Worm (Caenorhabditis elegans) whole organism, L2 larva: ENCODE results near the gene Y59H11AR.10.

ENCODE experiments used
- C34F6.9 ChIP-seq: fragments of 150-350 bp; optimal IDR thresholded peaks from 2 replicates; lab custom pipeline; 2014; ENCODE audit warnings: missing biosample characterization, missing genetic modification characterization
- F13H6.1 ChIP-seq: sonication (generic microtip); optimal IDR thresholded peaks from 2 replicates; lab custom pipeline; 2016; ENCODE audit warnings: missing genetic modification characterization, missing compliant biosample characterization
- R02D3.7 ChIP-seq: fragments of 150-350 bp; optimal IDR thresholded peaks from 2 replicates; lab custom pipeline; 2014; ENCODE audit warnings: missing biosample characterization, missing genetic modification characterization
- alr-1 ChIP-seq: fragments of 150-350 bp; optimal IDR thresholded peaks from 2 replicates; lab custom pipeline; 2014; ENCODE audit warnings: missing biosample characterization, missing genetic modification characterization
- ceh-16 ChIP-seq: fragments of 150-350 bp; optimal IDR thresholded peaks from 2 replicates; lab custom pipeline; 2014; ENCODE audit warnings: missing biosample characterization, missing genetic modification characterization
- ceh-82 ChIP-seq: fragments of 150-350 bp; optimal IDR thresholded peaks from 2 replicates; lab custom pipeline; 2014; ENCODE audit warnings: missing biosample characterization, missing genetic modification characterization
- crh-2 ChIP-seq: sonication (generic microtip); optimal IDR thresholded peaks from 2 replicates; lab custom pipeline; 2017; ENCODE audit warnings: missing biosample characterization, missing genetic modification characterization
- egl-27 ChIP-seq: sonication (generic microtip); optimal IDR thresholded peaks from 3 replicates; lab custom pipeline; 2017; ENCODE audit warnings: missing biosample characterization, missing genetic modification reagents, missing genetic modification characterization
- elt-1 ChIP-seq: fragments of 150-350 bp; optimal IDR thresholded peaks from 2 replicates; lab custom pipeline; 2014; ENCODE audit warnings: missing biosample characterization, missing genetic modification characterization
- fos-1 ChIP-seq: fragments of 150-350 bp; optimal IDR thresholded peaks from 2 replicates; lab custom pipeline; 2014; ENCODE audit warnings: missing biosample characterization, missing genetic modification characterization
- gmeb-1 ChIP-seq: fragments of 150-350 bp; optimal IDR thresholded peaks from 2 replicates; lab custom pipeline; 2014; ENCODE audit warnings: missing biosample characterization, missing genetic modification characterization
- lin-11 ChIP-seq: fragments of 150-350 bp; sonication (generic microtip); optimal IDR thresholded peaks from 2 replicates; lab custom pipeline; 2014; ENCODE audit warnings: missing biosample characterization, missing genetic modification characterization, inconsistent platforms, mixed read lengths
- lin-39 ChIP-seq: fragments of 150-350 bp; optimal IDR thresholded peaks from 2 replicates; lab custom pipeline; 2014; ENCODE audit warnings: missing biosample characterization, missing genetic modification reagents, missing genetic modification characterization
- lsy-2 ChIP-seq, 2 experiments: fragments of 150-350 bp in 1 of 2; sonication (generic microtip) in 1 of 2; optimal IDR thresholded peaks; 2 replicates each; lab custom pipeline; 2014 to 2017; ENCODE audit warnings: missing biosample characterization in 2 of 2, missing genetic modification characterization in 2 of 2
- mab-5 ChIP-seq: fragments of 150-350 bp; optimal IDR thresholded peaks from 2 replicates; lab custom pipeline; 2014; ENCODE audit warnings: missing biosample characterization, missing genetic modification characterization
- mbf-1 ChIP-seq: sonication (generic microtip); optimal IDR thresholded peaks from 2 replicates; lab custom pipeline; 2017; ENCODE audit warnings: missing biosample characterization, missing genetic modification characterization
- nhr-11 ChIP-seq: fragments of 150-350 bp; optimal IDR thresholded peaks from 2 replicates; lab custom pipeline; 2014; ENCODE audit warnings: missing biosample characterization, missing genetic modification characterization
- nhr-12 ChIP-seq: fragments of 150-350 bp; optimal IDR thresholded peaks from 2 replicates; lab custom pipeline; 2014; ENCODE audit warnings: missing biosample characterization, missing genetic modification characterization
- nhr-129 ChIP-seq: fragments of 150-350 bp; optimal IDR thresholded peaks from 2 replicates; lab custom pipeline; 2014; ENCODE audit warnings: missing biosample characterization, missing genetic modification characterization
- nhr-21 ChIP-seq: fragments of 150-350 bp; optimal IDR thresholded peaks from 2 replicates; lab custom pipeline; 2014; ENCODE audit warnings: missing biosample characterization, missing genetic modification characterization
- nhr-23 ChIP-seq: fragments of 150-350 bp; optimal IDR thresholded peaks from 2 replicates; lab custom pipeline; 2014; ENCODE audit warnings: missing biosample characterization, missing genetic modification reagents, missing genetic modification characterization
- nhr-237 ChIP-seq: fragments of 150-350 bp; optimal IDR thresholded peaks from 2 replicates; lab custom pipeline; 2014; ENCODE audit warnings: missing biosample characterization, missing genetic modification characterization
- nhr-25 ChIP-seq: fragments of 150-350 bp; sonication (generic microtip); optimal IDR thresholded peaks from 3 replicates; lab custom pipeline; 2014; ENCODE audit warnings: missing biosample characterization, missing genetic modification characterization
- nhr-6 ChIP-seq: fragments of 150-350 bp; optimal IDR thresholded peaks from 2 replicates; lab custom pipeline; 2014; ENCODE audit warnings: missing biosample characterization, missing genetic modification characterization
- sem-4 ChIP-seq: fragments of 150-350 bp; optimal IDR thresholded peaks from 2 replicates; lab custom pipeline; 2014; ENCODE audit warnings: missing biosample characterization, missing genetic modification reagents, missing genetic modification characterization
- skn-1 ChIP-seq: sonication (generic microtip); optimal IDR thresholded peaks from 2 replicates; lab custom pipeline; 2017; ENCODE audit warnings: missing biosample characterization, missing genetic modification characterization
- sma-9 ChIP-seq, 2 experiments: fragments of 150-350 bp in 1 of 2; sonication (generic microtip) in 1 of 2; optimal IDR thresholded peaks; 2 replicates each; lab custom pipeline; 2014 to 2016; ENCODE audit warnings: missing genetic modification characterization in 2 of 2, mild to moderate bottlenecking in 1 of 2, missing biosample characterization in 1 of 2, missing compliant biosample characterization in 1 of 2, missing genetic modification reagents in 1 of 2, moderate library complexity in 1 of 2
- snpc-4 ChIP-seq: fragments of 150-350 bp; optimal IDR thresholded peaks from 2 replicates; lab custom pipeline; 2014; ENCODE audit warnings: missing biosample characterization, missing genetic modification characterization
- unc-39 ChIP-seq: fragments of 150-350 bp; optimal IDR thresholded peaks from 2 replicates; lab custom pipeline; 2014; ENCODE audit warnings: missing biosample characterization, missing genetic modification characterization
- unc-55 ChIP-seq: fragments of 150-350 bp; sonication (generic microtip); optimal IDR thresholded peaks from 3 replicates; lab custom pipeline; 2014; ENCODE audit warnings: missing biosample characterization, missing genetic modification reagents, missing genetic modification characterization
- unc-62 ChIP-seq: fragments of 150-350 bp; optimal IDR thresholded peaks from 2 replicates; lab custom pipeline; 2014; ENCODE audit warnings: missing biosample characterization, missing genetic modification reagents, missing genetic modification characterization
- ztf-1 ChIP-seq: fragments of 200-800 bp; sonication (Bioruptor generic); conservative IDR thresholded peaks from 2 replicates; pipeline ENCODE4 v1.3.6; 2022; ENCODE audit warnings: missing genetic modification characterization, missing compliant biosample characterization
- ztf-11 ChIP-seq: sonication (generic microtip); optimal IDR thresholded peaks from 2 replicates; lab custom pipeline; 2017; ENCODE audit warnings: missing biosample characterization, missing genetic modification characterization

Gene Y59H11AR.10

DNA sequence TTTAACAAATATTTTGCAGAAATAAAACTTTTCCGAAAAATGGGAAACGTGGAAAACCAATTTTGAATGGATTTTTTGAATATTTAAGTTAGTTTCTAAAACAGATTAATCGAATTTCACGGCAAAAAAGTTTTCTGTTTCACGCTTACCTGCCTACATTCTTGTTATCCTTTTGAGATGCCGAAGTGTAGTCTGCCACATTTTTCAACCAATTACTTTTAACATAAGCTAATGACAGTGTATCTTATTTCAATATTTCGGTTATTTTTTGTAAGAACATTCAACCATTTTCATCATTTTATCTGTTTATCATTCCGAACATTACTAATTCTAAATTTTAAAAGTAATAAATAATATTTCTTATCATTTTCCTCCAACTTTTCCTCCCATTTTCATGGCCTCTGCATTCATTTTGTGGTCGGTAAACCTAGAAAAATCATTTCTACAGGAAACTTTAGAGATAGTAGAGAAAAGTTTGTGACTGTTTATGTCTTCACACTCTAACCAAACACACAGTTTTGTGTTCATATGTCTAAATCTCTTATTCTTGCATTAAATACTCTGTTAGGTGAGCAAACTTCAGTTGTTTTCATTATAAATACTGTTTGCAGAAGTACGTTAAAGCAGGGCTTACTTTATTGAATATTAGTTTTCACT lies 9.0 kb downstream of the Y59H11AR.10 start, which contains the start of the genes F42A9.17 and cyp-33E2:
Gene F42A9.17, minus strand, starts transcription at position 51 of the 657 bp plus-strand sequence.
Gene cyp-33E2, plus strand, starts transcription at position 449 of the 657 bp plus-strand sequence.
- TF ChIP-seq lin-39 (tag; lab: Kevin White, UChicago), result no peak
- peak; percentile 12 for TF ChIP-seq sma-9 (GFP tag; optimal IDR thresholded peaks at IDR 0.05; lab: Kevin White, UChicago)
- TF ChIP-seq sma-9 (tag; optimal IDR thresholded peaks at IDR 0.05; lab: Kevin White, UChicago), result no peak
- no peak for TF ChIP-seq ceh-82
- TF ChIP-seq nhr-129 (tag; lab: Kevin White, UChicago), result no peak
- no peak for TF ChIP-seq ztf-11
- TF ChIP-seq nhr-237 (tag; lab: Kevin White, UChicago), result no peak
- no peak for TF ChIP-seq ztf-1 (GFP tag; lab: Robert Waterston, UW)
- no peak for TF ChIP-seq nhr-12 (tag; lab: Kevin White, UChicago)
- TF ChIP-seq C34F6.9 (tag; lab: Kevin White, UChicago), result no peak
- peak; percentile 21 for TF ChIP-seq gmeb-1 (tag; lab: Kevin White, UChicago)
- peak; percentile 93 for TF ChIP-seq fos-1
- no peak for TF ChIP-seq elt-1 (tag; lab: Kevin White, UChicago)
- TF ChIP-seq crh-2 (tag; lab: Kevin White, UChicago), result peak; percentile 35
- no peak for TF ChIP-seq unc-39 (tag; lab: Kevin White, UChicago)
- no peak for TF ChIP-seq nhr-25 (tag; lab: Kevin White, UChicago)
- no peak for TF ChIP-seq nhr-6 (tag; lab: Kevin White, UChicago)
- no peak for TF ChIP-seq snpc-4 (tag; lab: Kevin White, UChicago)
- no peak for TF ChIP-seq nhr-23 (tag; lab: Kevin White, UChicago)
- no peak for TF ChIP-seq mbf-1 (tag; lab: Kevin White, UChicago)
- TF ChIP-seq nhr-21 (tag; lab: Kevin White, UChicago), result no peak
- TF ChIP-seq skn-1 (tag; lab: Kevin White, UChicago), result no peak
- TF ChIP-seq, all 48 proteins: peak for 4

DNA sequence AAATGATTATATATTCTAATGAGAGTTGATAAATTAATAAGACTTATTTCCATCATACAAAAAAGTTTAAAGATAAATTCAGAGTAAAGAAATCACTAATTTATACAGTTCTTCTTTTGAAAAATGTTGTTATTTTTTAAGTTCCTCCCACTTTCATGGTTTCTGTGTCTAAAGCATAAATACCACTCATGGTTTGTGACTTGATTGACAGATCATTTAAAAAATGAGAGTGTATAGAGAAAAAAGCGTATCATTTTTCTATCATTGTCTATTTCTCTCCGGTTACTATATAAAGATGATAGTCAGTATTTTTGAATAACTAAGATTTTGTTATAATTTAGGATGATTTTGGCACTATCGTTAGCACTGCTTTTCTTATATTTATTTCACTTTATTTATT lies 11.7 kb downstream of the Y59H11AR.10 start, which contains the start of gene cyp-33E3:
Gene cyp-33E3, plus strand, starts transcription at position 316 of the 400 bp plus-strand sequence.
- TF ChIP-seq gmeb-1 (tag; lab: Kevin White, UChicago), result no peak
- peak; percentile 40 for TF ChIP-seq fos-1
- TF ChIP-seq unc-62, result no peak

DNA sequence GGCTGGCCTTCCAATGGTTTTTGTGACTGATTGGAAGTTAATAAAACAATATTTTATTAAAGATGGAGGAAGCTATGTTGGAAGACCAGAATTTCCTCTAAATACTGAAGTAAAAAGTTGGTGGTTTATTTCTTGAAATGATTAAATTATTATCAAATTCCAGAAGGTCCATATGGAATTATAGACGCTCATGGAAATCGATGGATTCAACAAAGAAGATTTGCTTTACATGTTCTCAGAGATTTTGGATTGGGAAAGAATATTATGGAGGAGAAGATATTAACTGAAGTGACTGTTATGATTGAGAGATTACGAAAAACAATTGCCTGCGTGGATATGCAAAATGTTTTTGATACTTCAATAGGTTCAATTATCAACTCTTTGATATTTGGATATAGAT lies 12.3 kb downstream of the Y59H11AR.10 start:
- TF ChIP-seq egl-27 (tag; lab: Kevin White, UChicago) (no peak), ceh-16 (tag; lab: Kevin White, UChicago) (no peak), nhr-237 (tag; lab: Kevin White, UChicago) (no peak), nhr-11 (tag; lab: Kevin White, UChicago) (no peak), ceh-82 (no peak), F13H6.1 (tag; lab: Kevin White, UChicago) (no peak), lin-11 (tag; lab: Kevin White, UChicago) (no peak), alr-1 (tag; lab: Kevin White, UChicago) (no peak), nhr-6 (tag; lab: Kevin White, UChicago) (no peak), mbf-1 (tag; lab: Kevin White, UChicago) (no peak), R02D3.7 (tag; lab: Kevin White, UChicago) (no peak), unc-55 (GFP tag; lab: Kevin White, UChicago) (no peak), unc-62 (no peak), mab-5 (no peak), sem-4 (tag; lab: Kevin White, UChicago) (no peak)

DNA sequence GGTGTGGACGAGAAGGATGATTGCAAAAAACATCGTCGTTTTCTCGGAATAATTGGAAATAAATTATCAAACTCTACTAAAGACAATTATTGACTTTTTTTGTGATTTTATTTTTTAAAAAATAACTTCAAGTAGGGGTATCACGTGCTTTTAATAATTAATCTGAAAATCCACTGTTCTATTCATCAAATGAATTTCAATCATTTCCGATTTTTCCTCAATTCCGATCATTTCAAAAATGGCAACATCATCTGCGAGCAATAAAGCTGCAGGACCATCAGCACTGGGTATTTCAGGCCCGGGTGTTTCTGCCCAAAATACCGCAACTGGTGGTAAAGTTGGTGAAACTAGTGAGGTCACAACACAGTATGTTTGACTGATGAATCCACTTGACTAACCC lies 14.1 kb downstream of the Y59H11AR.10 start, which contains the start of the genes F42A9.7 and F42A9.3:
Gene F42A9.7, minus strand, starts transcription at position 101 of the 400 bp plus-strand sequence.
Gene F42A9.3, plus strand, starts transcription at position 214 of the 400 bp plus-strand sequence.
- TF ChIP-seq ceh-82 (no peak), lsy-2 (tag; optimal IDR thresholded peaks at IDR 0.05; lab: Kevin White, UChicago) (no peak), unc-62 (no peak)

DNA sequence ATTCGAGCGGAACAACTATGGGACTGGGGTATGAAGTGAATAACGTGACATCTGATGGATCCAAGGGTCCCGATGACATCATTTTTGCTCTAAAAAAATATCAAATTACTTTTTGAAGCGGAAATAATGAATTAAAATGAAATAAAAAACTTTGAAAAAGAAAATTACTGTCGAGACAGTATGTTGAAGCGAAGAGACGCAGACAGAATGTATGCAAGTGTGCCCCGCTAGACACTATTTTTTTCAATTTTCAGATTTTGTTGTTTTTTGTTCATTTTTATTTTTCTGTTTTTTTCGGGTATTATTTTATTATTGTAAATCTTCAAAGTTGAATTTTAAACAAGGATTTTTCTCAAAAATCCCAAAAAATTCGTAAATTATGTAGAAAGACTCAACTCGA lies 15.7 kb downstream of the Y59H11AR.10 start, which contains the start of gene F42A9.8:
Gene F42A9.8, minus strand, starts transcription at position 88 of the 400 bp plus-strand sequence.
- peak in 1 of 2 experiments; percentile 35 for TF ChIP-seq lsy-2 (tag; optimal IDR thresholded peaks at IDR 0.05; lab: Kevin White, UChicago)
- no peak for TF ChIP-seq ztf-11
- TF ChIP-seq unc-55 (GFP tag; lab: Kevin White, UChicago), result peak; percentile 46
- no peak for TF ChIP-seq unc-39 (tag; lab: Kevin White, UChicago)
- TF ChIP-seq C34F6.9 (tag; lab: Kevin White, UChicago), result peak; percentile 51
